In the genomic region with DNA sequence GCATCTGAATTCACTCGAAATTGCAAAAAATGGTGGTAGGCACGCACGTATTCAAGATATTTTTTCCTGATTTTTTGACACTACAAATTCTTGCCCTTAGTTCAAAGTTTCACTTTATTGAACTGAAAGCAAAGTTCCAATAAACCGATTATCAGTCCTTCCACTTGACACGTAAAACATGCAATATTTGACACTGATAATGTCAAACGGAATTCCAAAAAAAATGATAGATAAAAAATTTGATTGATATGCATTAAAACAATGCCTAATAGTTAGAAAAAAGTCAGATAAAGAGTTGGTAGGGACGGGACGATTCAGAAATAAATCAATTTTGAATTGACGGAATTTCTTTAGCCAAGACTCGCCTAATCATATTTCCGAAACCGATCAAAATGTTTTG, we compare ENCODE assay signal across 2 worm cellular contexts.
TF ChIP-seq lines count a peak whose summit lies in the region.

No protein-coding gene starts in this region.

TF ChIP-seq in whole organism, L3 larva, 47 proteins besides CTCF, POLR2A, EP300 and RAD21 (continued from another document):
- peak; percentile 69 for TF ChIP-seq jun-1 (tag; optimal IDR thresholded peaks at IDR 0.05; lab: Kevin White, UChicago)
- TF ChIP-seq nhr-25 (tag; optimal IDR thresholded peaks at IDR 0.05; lab: Kevin White, UChicago) = no peak
- TF ChIP-seq unc-39 (tag; optimal IDR thresholded peaks at IDR 0.05; lab: Kevin White, UChicago) = no peak
- no peak for TF ChIP-seq elt-1 (tag; optimal IDR thresholded peaks at IDR 0.05; lab: Kevin White, UChicago)
- peak; percentile 98 for TF ChIP-seq elt-2 (tag; optimal IDR thresholded peaks at IDR 0.05; lab: Kevin White, UChicago)
- no peak for TF ChIP-seq nhr-67 (tag; optimal IDR thresholded peaks at IDR 0.05; lab: Kevin White, UChicago)
- TF ChIP-seq nhr-77 (tag; optimal IDR thresholded peaks at IDR 0.05; lab: Kevin White, UChicago) = no peak
- no peak for TF ChIP-seq egl-5 (tag; optimal IDR thresholded peaks at IDR 0.05; lab: Kevin White, UChicago)

TF ChIP-seq in whole organism, L4 larva, 104 proteins besides CTCF, POLR2A, EP300 and RAD21 (continued from another document):
- TF ChIP-seq F26F4.8 (GFP tag; conservative IDR thresholded peaks at IDR 0.05; lab: Robert Waterston, UW) = no peak
- no peak for TF ChIP-seq zfp-2 (tag; optimal IDR thresholded peaks at IDR 0.05; lab: Kevin White, UChicago)
- TF ChIP-seq unc-39 (tag; optimal IDR thresholded peaks at IDR 0.05; lab: Kevin White, UChicago) = no peak
- TF ChIP-seq egl-43 (GFP tag; IDR thresholded peaks at IDR 0.05; lab: Robert Waterston, UW) = no peak
- TF ChIP-seq madf-5 (GFP tag; IDR thresholded peaks at IDR 0.05; lab: Robert Waterston, UW) = no peak
- TF ChIP-seq madf-9 (GFP tag; conservative IDR thresholded peaks at IDR 0.05; lab: Robert Waterston, UW) = no peak
- peak; percentile 94 for TF ChIP-seq dve-1 (tag; optimal IDR thresholded peaks at IDR 0.05; lab: Kevin White, UChicago; ENCODE audit: insufficient read depth)
- peak; percentile 72; the same call in 1 of the 2 replicates for TF ChIP-seq tra-1 (GFP tag; IDR thresholded peaks at IDR 0.05; lab: Robert Waterston, UW)
- TF ChIP-seq lin-1 (GFP tag; IDR thresholded peaks at IDR 0.05; lab: Robert Waterston, UW) = peak; percentile 60; the same call in 1 of the 2 replicates
- TF ChIP-seq ztf-11 (tag; optimal IDR thresholded peaks at IDR 0.05; lab: Kevin White, UChicago) = no peak
- TF ChIP-seq lsy-2 (tag; optimal IDR thresholded peaks at IDR 0.05; lab: Kevin White, UChicago) = peak in 1 of 2 experiments; percentile 39
- no peak for TF ChIP-seq hmg-1.1 (GFP tag; IDR thresholded peaks at IDR 0.05; lab: Robert Waterston, UW)
- no peak for TF ChIP-seq lim-7 (GFP tag; IDR thresholded peaks at IDR 0.05; lab: Robert Waterston, UW)
- TF ChIP-seq nhr-48 (tag; optimal IDR thresholded peaks at IDR 0.05; lab: Kevin White, UChicago) = peak; percentile 67
- peak; percentile 61 for TF ChIP-seq hlh-11 (tag; optimal IDR thresholded peaks at IDR 0.05; lab: Kevin White, UChicago)
- TF ChIP-seq nhr-10 (tag; optimal IDR thresholded peaks at IDR 0.05; lab: Kevin White, UChicago) = no peak
- no peak for TF ChIP-seq lin-29 (GFP tag; IDR thresholded peaks at IDR 0.05; lab: Robert Waterston, UW)
- TF ChIP-seq php-3 (GFP tag; IDR thresholded peaks at IDR 0.05; lab: Robert Waterston, UW) = peak; percentile 83
- no peak for TF ChIP-seq lir-3 (tag; optimal IDR thresholded peaks at IDR 0.05; lab: Kevin White, UChicago)
- no peak for TF ChIP-seq fkh-10 (GFP tag; optimal IDR thresholded peaks at IDR 0.05; lab: Kevin White, UChicago)
- no peak for TF ChIP-seq nhr-102 (tag; optimal IDR thresholded peaks at IDR 0.05; lab: Kevin White, UChicago)
- no peak for TF ChIP-seq pha-4 (GFP tag; IDR thresholded peaks at IDR 0.05; lab: Robert Waterston, UW)
- no peak for TF ChIP-seq pha-4 (tag; optimal IDR thresholded peaks at IDR 0.05; lab: Kevin White, UChicago)
- no peak for TF ChIP-seq skn-1 (tag; optimal IDR thresholded peaks at IDR 0.05; lab: Kevin White, UChicago)
- TF ChIP-seq mxl-2 (GFP tag; conservative IDR thresholded peaks at IDR 0.05; lab: Robert Waterston, UW) = no peak
- no peak for TF ChIP-seq ama-1 (optimal IDR thresholded peaks at IDR 0.05; lab: Kevin White, UChicago)
- TF ChIP-seq unc-62 (GFP tag; optimal IDR thresholded peaks at IDR 0.05 in 1 of 2; lab: Kevin White, UChicago) = peak in 1 of 2 experiments; percentile 56
- no peak for TF ChIP-seq unc-62 (tag; optimal IDR thresholded peaks at IDR 0.05; lab: Kevin White, UChicago)
- no peak for TF ChIP-seq ces-1 (GFP tag; optimal IDR thresholded peaks at IDR 0.05; lab: Kevin White, UChicago)
- no peak for TF ChIP-seq ceh-62 (tag; optimal IDR thresholded peaks at IDR 0.05; lab: Kevin White, UChicago)
- TF ChIP-seq set-16 (GFP tag; IDR thresholded peaks at IDR 0.05; lab: Robert Waterston, UW) = no peak
- TF ChIP-seq F10B5.3 (tag; optimal IDR thresholded peaks at IDR 0.05; lab: Kevin White, UChicago) = no peak
- peak; percentile 89 for TF ChIP-seq nhr-28 (tag; optimal IDR thresholded peaks at IDR 0.05; lab: Kevin White, UChicago)
- TF ChIP-seq lin-39 (tag; optimal IDR thresholded peaks at IDR 0.05; lab: Kevin White, UChicago) = no peak
- TF ChIP-seq ZK546.5 (tag; optimal IDR thresholded peaks at IDR 0.05; lab: Kevin White, UChicago) = no peak
- no peak for TF ChIP-seq T26A8.4 (GFP tag; IDR thresholded peaks at IDR 0.05; lab: Robert Waterston, UW)
- peak; percentile 35 for TF ChIP-seq T20F7.1 (GFP tag; optimal IDR thresholded peaks at IDR 0.05; lab: Kevin White, UChicago)
- peak; percentile 26 for TF ChIP-seq hlh-30 (tag; optimal IDR thresholded peaks at IDR 0.05; lab: Kevin White, UChicago; ENCODE audit: insufficient read depth)
- no peak for TF ChIP-seq F49E8.2 (tag; optimal IDR thresholded peaks at IDR 0.05; lab: Kevin White, UChicago; ENCODE audit: borderline replicate concordance)
- no peak for TF ChIP-seq egl-27 (tag; optimal IDR thresholded peaks at IDR 0.05; lab: Kevin White, UChicago)
- TF ChIP-seq mdl-1 (tag; optimal IDR thresholded peaks at IDR 0.05; lab: Kevin White, UChicago) = no peak
- no peak for TF ChIP-seq ceh-28 (tag; optimal IDR thresholded peaks at IDR 0.05; lab: Kevin White, UChicago)
- TF ChIP-seq nhr-11 (tag; optimal IDR thresholded peaks at IDR 0.05; lab: Kevin White, UChicago) = no peak
- no peak for TF ChIP-seq snpc-4 (tag; optimal IDR thresholded peaks at IDR 0.05; lab: Kevin White, UChicago)
- no peak for TF ChIP-seq unc-130 (GFP tag; optimal IDR thresholded peaks at IDR 0.05; lab: Kevin White, UChicago)
- TF ChIP-seq zip-11 (GFP tag; IDR thresholded peaks at IDR 0.05; lab: Robert Waterston, UW) = no peak
- no peak for TF ChIP-seq daf-16 (GFP tag; optimal IDR thresholded peaks at IDR 0.05; lab: Kevin White, UChicago)
- TF ChIP-seq daf-16 (tag; optimal IDR thresholded peaks at IDR 0.05; lab: Kevin White, UChicago) = peak; percentile 72
- no peak for TF ChIP-seq R02D3.7 (tag; optimal IDR thresholded peaks at IDR 0.05; lab: Kevin White, UChicago)
- TF ChIP-seq dmd-9 (GFP tag; IDR thresholded peaks at IDR 0.05; lab: Robert Waterston, UW) = no peak
- no peak for TF ChIP-seq ceh-82 (tag; optimal IDR thresholded peaks at IDR 0.05; lab: Kevin White, UChicago)
- no peak for TF ChIP-seq Y105C5A.15 (GFP tag; IDR thresholded peaks at IDR 0.05; lab: Robert Waterston, UW)
- TF ChIP-seq pqm-1 (tag; optimal IDR thresholded peaks at IDR 0.05; lab: Kevin White, UChicago) = peak; percentile 96
- TF ChIP-seq mep-1 (tag; optimal IDR thresholded peaks at IDR 0.05; lab: Kevin White, UChicago) = no peak
- TF ChIP-seq dmd-6 (GFP tag; IDR thresholded peaks at IDR 0.05; lab: Robert Waterston, UW) = peak; percentile 97
- TF ChIP-seq D1046.2 (GFP tag; IDR thresholded peaks at IDR 0.05; lab: Robert Waterston, UW) = no peak
- TF ChIP-seq mdt-29 (GFP tag; IDR thresholded peaks at IDR 0.05; lab: Robert Waterston, UW) = no peak
